Fruit fly (Drosophila melanogaster) ovary, adult (tissue): ENCODE measurements around the gene CG10898.

Experiments
- CG17801 ChIP-seq: fragments of 200-800 bp; optimal IDR thresholded peaks from 2 replicates; lab custom pipeline; 2019; ENCODE audit warnings: missing biosample characterization, mild to moderate bottlenecking, missing genetic modification characterization, moderate library complexity; ENCODE audit not compliant: partially characterized antibody

The CG10898 gene

DNA sequence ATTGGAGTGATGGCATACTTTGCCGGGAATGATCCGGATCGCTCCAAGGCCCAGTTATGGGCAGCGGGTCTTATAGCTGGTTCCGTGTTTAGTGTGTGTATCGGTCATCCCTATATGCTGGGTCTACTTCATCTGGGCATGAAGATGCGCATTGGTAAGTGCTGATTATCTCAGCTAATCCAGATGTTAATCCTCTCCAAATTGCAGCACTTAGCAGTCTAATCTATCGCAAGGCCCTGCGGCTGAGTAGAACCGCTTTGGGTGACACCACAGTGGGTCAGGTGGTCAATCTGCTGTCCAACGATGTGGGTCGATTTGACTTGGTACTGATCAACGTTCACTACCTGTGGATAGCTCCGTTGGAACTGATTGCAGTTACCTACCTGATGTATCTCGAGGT is 13.8 kb downstream of the CG10898 start:
- no peak for TF ChIP-seq CG17801 (GFP tag; lab: Kevin White, UChicago)

- no peak for TF ChIP-seq CG17801 (GFP tag; lab: Kevin White, UChicago)
Measured at dm6 chr3R:11578645-11579044, 21.1 kb downstream of the CG10898 start, which contains the start of the genes CG6790 and CG5342. TSS of gene CG6790 (minus strand) at chr3R:11578745. TSS of gene CG5342 (plus strand) at chr3R:11578826.

dm6 chr3R:11581340-11582252 is 24.0 kb downstream of the CG10898 start, which contains the start of gene wkd:
TSS of gene wkd (plus strand) at chr3R:11581576.
- TF ChIP-seq CG17801 (GFP tag; lab: Kevin White, UChicago) = peak; percentile 14

DNA sequence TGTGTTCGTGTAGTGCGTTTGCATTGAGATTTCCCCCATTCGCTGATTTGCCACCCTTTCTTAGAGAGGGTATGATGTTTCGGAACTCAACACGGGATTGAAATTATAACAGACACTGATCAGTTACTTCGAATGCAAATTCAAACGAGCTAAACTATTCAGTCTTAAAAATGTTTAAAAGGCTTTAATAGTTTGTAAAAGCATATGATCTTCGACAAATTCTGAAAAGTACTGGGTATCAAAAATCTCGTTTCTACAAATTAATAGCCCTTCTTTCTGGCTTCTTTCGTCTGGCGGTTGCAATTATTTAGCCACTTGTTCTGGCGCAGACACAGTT is 24.6 kb downstream of the CG10898 start:
- peak; percentile 82 for TF ChIP-seq CG17801 (GFP tag; lab: Kevin White, UChicago)

DNA sequence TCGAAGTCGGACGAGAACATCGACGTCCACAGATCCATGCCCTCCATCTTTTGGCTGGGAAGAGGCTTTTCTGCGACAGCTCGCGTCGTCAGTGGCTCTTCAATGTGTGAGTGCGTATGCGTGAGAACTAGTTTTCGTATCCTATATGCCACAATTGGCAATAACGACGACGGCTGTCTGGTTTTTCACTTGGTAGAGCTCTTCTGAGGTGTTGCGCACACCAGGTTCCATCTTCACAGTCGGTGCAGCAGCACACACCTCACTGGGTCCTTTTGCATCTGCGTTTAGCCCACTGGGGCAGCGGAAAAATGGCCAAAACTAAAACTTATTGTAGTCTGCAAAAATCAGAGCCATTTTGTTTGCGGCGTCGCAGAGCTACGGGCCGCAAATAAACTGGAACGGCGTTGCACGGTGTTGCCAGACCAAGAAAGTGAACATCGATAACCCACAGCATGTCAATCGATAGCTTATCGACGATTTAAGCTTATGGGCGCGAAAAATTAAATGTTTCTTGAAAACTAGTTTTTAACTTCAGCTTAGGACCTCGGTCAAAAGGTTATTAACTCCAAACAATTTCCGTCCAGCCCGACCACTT is 32.3 kb downstream of the CG10898 start, which contains the start of gene CG6791:
Gene CG6791 (minus strand): TSS at position 383 of the 595 bp plus-strand sequence.
- peak; percentile 46 for TF ChIP-seq CG17801 (GFP tag; lab: Kevin White, UChicago)

- no peak for TF ChIP-seq CG17801 (GFP tag; lab: Kevin White, UChicago)
Measured at dm6 chr3R:11595523-11595922, 37.9 kb downstream of the CG10898 start.

- TF ChIP-seq CG17801 (GFP tag; lab: Kevin White, UChicago) = no peak
Measured at dm6 chr3R:11603136-11603535, 45.6 kb downstream of the CG10898 start.

DNA sequence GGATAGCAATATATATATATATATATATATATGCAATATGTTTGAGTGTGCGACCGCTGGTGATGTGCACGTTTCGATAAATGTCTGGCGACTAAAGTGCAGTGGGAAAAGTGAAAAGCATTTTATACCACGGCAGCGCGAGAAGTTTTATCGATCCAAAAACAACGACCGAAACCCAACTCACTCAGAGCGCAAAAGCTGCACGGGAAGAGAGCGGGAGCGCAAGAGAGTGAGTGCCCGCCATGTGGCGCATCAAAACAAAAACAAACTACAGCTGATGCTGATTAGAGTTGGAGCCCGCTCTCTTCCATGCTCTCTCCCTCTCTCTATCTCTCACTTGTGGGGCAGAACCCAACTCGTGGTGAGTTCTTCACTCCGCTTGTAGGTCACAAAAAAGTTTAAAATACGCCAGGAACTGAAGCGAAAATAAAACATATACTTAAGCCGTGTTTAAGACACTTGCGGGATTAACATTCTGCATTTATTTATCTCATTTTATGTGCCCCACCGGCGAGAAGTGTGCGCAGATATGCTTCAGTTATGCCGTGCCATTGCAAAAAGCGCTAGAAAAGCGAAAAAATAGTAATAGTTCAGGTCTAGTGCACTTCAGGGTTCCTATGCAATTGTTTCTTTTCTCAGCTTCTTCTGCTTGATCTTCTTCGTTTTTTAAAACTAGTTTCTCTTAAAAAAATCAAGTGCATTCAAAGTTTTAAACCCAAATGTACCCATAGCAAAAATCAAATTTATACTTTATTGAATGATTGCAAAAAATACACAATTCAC is 47.3 kb downstream of the CG10898 start:
- TF ChIP-seq CG17801 (GFP tag; lab: Kevin White, UChicago) = peak; percentile 58

DNA sequence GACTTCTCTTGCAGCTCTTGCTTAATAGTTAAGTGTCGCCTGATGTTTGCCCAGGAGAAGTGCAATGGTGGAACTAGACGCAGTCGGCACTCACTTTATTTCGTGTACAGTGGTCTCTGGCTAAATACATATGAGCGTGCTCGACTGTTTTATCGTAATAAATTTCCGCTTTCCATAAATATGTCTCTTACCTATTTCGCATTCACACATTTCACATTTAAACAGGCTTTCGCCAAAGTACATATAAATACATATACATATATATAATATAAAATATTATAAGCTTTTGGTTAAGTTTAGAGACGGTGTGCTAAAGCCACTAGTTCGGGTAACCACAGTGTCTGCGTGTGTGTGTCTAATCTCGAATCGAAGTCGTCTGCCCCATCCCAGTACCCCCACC is 49.1 kb downstream of the CG10898 start:
- TF ChIP-seq CG17801 (GFP tag; lab: Kevin White, UChicago) = no peak
